Worm (Caenorhabditis elegans) whole organism, L4 larva: Measurements from ENCODE around the gene pqn-8.

Source experiments
- Y48G9A.11 ChIP-seq: fragments of 200-800 bp; sonication (Bioruptor generic); IDR thresholded peaks from 2 replicates; pipeline ENCODE4 v1.3.6; 2022; ENCODE audit warnings: missing genetic modification reagents, missing genetic modification characterization, missing compliant biosample characterization
- Y75B8A.6 ChIP-seq: fragments of 200-800 bp; sonication (Bioruptor generic); IDR thresholded peaks from 2 replicates; pipeline ENCODE4 v1.3.6; 2022; ENCODE audit warnings: missing genetic modification reagents, missing genetic modification characterization, missing compliant biosample characterization
- aha-1 ChIP-seq: fragments of 150-350 bp; peaks from one replicate; lab custom pipeline; 2014; ENCODE audit warnings: missing biosample characterization, missing genetic modification characterization
- aly-2 ChIP-seq: sonication (generic microtip); optimal IDR thresholded peaks from 2 replicates; lab custom pipeline; 2018; ENCODE audit warnings: missing biosample characterization, missing genetic modification characterization
- ama-1 ChIP-seq: fragments of 150-350 bp; optimal IDR thresholded peaks from 2 replicates; lab custom pipeline; 2014; ENCODE audit warnings: inconsistent platforms, mixed read lengths
- arid-1 ChIP-seq: fragments of 200-800 bp; sonication (Bioruptor generic); conservative IDR thresholded peaks from 2 replicates; pipeline ENCODE4 v1.3.6; 2022; ENCODE audit warnings: missing genetic modification reagents, missing genetic modification characterization, missing compliant biosample characterization
- attf-4 ChIP-seq: sonication (generic microtip); optimal IDR thresholded peaks from 3 replicates; lab custom pipeline; 2017; ENCODE audit warnings: missing biosample characterization, missing genetic modification characterization
- ceh-20 ChIP-seq: fragments of 200-800 bp; sonication (Bioruptor generic); IDR thresholded peaks from 2 replicates; pipeline ENCODE4 v1.3.6; 2022; ENCODE audit warnings: missing genetic modification reagents, missing genetic modification characterization, missing compliant biosample characterization
- ceh-28 ChIP-seq: fragments of 150-350 bp; optimal IDR thresholded peaks from 2 replicates; lab custom pipeline; 2014; ENCODE audit warnings: missing biosample characterization, missing genetic modification reagents, missing genetic modification characterization
- ceh-62 ChIP-seq: sonication (generic microtip); optimal IDR thresholded peaks from 2 replicates; lab custom pipeline; 2017; ENCODE audit warnings: missing biosample characterization, missing genetic modification characterization
- cey-2 ChIP-seq: sonication (generic microtip); optimal IDR thresholded peaks from 3 replicates; lab custom pipeline; 2017; ENCODE audit warnings: missing genetic modification characterization, mild to moderate bottlenecking, missing compliant biosample characterization, antibody characterized with exemption, borderline replicate concordance; ENCODE audit not compliant: insufficient read depth
- ctbp-1 ChIP-seq: fragments of 200-800 bp; sonication (Bioruptor generic); IDR thresholded peaks from 2 replicates; pipeline ENCODE4 v1.3.6; 2022; ENCODE audit warnings: missing genetic modification reagents, missing genetic modification characterization, missing compliant biosample characterization
- daf-12 ChIP-seq: fragments of 150-350 bp; optimal IDR thresholded peaks from 2 replicates; lab custom pipeline; 2014; ENCODE audit warnings: missing biosample characterization, missing genetic modification reagents, missing genetic modification characterization
- daf-19 ChIP-seq: fragments of 200-800 bp; sonication (Bioruptor generic); conservative IDR thresholded peaks from 2 replicates; pipeline ENCODE4 v1.3.6; 2022; ENCODE audit warnings: missing genetic modification characterization, missing compliant biosample characterization
- dmd-6 ChIP-seq: fragments of 200-800 bp; sonication (Bioruptor generic); IDR thresholded peaks from 2 replicates; pipeline ENCODE4 v1.3.6; 2022; ENCODE audit warnings: missing genetic modification reagents, missing genetic modification characterization, missing compliant biosample characterization
- dmd-8 ChIP-seq: fragments of 200-800 bp; sonication (Bioruptor generic); IDR thresholded peaks from 2 replicates; pipeline ENCODE4 v1.3.6; 2022; ENCODE audit warnings: missing genetic modification characterization, missing compliant biosample characterization
- dmd-9 ChIP-seq: fragments of 200-800 bp; sonication (Bioruptor generic); IDR thresholded peaks from 2 replicates; pipeline ENCODE4 v1.3.6; 2022; ENCODE audit warnings: missing genetic modification reagents, missing genetic modification characterization, missing compliant biosample characterization
- fkh-10 ChIP-seq: fragments of 150-350 bp; optimal IDR thresholded peaks from 2 replicates; lab custom pipeline; 2014; ENCODE audit warnings: missing biosample characterization, missing genetic modification reagents, missing genetic modification characterization
- hlh-30 ChIP-seq: sonication (generic microtip); optimal IDR thresholded peaks from 2 replicates; lab custom pipeline; 2017; ENCODE audit warnings: antibody characterized with exemption, mild to moderate bottlenecking, missing genetic modification characterization, missing compliant biosample characterization; ENCODE audit not compliant: insufficient read depth
- hmg-1.1 ChIP-seq: fragments of 200-800 bp; sonication (Bioruptor generic); IDR thresholded peaks from 2 replicates; pipeline ENCODE4 v1.3.6; 2022; ENCODE audit warnings: missing genetic modification reagents, missing genetic modification characterization, missing compliant biosample characterization
- lim-7 ChIP-seq: fragments of 200-800 bp; sonication (Bioruptor generic); IDR thresholded peaks from 2 replicates; pipeline ENCODE4 v1.3.6; 2022; ENCODE audit warnings: missing genetic modification characterization, missing compliant biosample characterization
- lir-3 ChIP-seq: sonication (generic microtip); optimal IDR thresholded peaks from 2 replicates; lab custom pipeline; 2016; ENCODE audit warnings: mild to moderate bottlenecking, missing genetic modification characterization, missing compliant biosample characterization
- madf-9 ChIP-seq: fragments of 200-800 bp; sonication (Bioruptor generic); conservative IDR thresholded peaks from 2 replicates; pipeline ENCODE4 v1.3.6; 2022; ENCODE audit warnings: missing genetic modification reagents, missing genetic modification characterization, missing compliant biosample characterization
- mxl-2 ChIP-seq: fragments of 200-800 bp; sonication (Bioruptor generic); conservative IDR thresholded peaks from 2 replicates; pipeline ENCODE4 v1.3.6; 2022; ENCODE audit warnings: missing genetic modification reagents, missing genetic modification characterization, missing compliant biosample characterization
- mxl-3 ChIP-seq: fragments of 200-800 bp; sonication (Bioruptor generic); optimal IDR thresholded peaks from 2 replicates; lab custom pipeline; 2018; ENCODE audit warnings: mild to moderate bottlenecking, missing genetic modification characterization, missing compliant biosample characterization
- nhr-237 ChIP-seq: sonication (generic microtip); optimal IDR thresholded peaks from 2 replicates; lab custom pipeline; 2017; ENCODE audit warnings: missing biosample characterization, missing genetic modification characterization
- nhr-28 ChIP-seq: fragments of 150-350 bp; optimal IDR thresholded peaks from 2 replicates; lab custom pipeline; 2014; ENCODE audit warnings: missing biosample characterization, missing genetic modification characterization
- nhr-76 ChIP-seq: fragments of 150-350 bp; optimal IDR thresholded peaks from 2 replicates; lab custom pipeline; 2014; ENCODE audit warnings: missing biosample characterization, missing genetic modification characterization
- pqm-1 ChIP-seq: sonication (generic microtip); optimal IDR thresholded peaks from 2 replicates; lab custom pipeline; 2017; ENCODE audit warnings: missing biosample characterization, missing genetic modification characterization
- saeg-2 ChIP-seq: fragments of 200-800 bp; sonication (Bioruptor generic); IDR thresholded peaks from 2 replicates; pipeline ENCODE4 v1.3.6; 2022; ENCODE audit warnings: missing genetic modification reagents, missing genetic modification characterization, missing compliant biosample characterization
- sdz-12 ChIP-seq: fragments of 200-800 bp; sonication (Bioruptor generic); optimal IDR thresholded peaks from 2 replicates; lab custom pipeline; 2018; ENCODE audit warnings: mild to moderate bottlenecking, missing genetic modification characterization, missing compliant biosample characterization
- set-16 ChIP-seq: fragments of 200-800 bp; sonication (Bioruptor generic); IDR thresholded peaks from 2 replicates; pipeline ENCODE4 v1.3.6; 2022; ENCODE audit warnings: missing genetic modification reagents, missing genetic modification characterization, missing compliant biosample characterization
- snpc-1.2 ChIP-seq: fragments of 200-800 bp; sonication (Bioruptor generic); IDR thresholded peaks from 2 replicates; pipeline ENCODE4 v1.3.6; 2022; ENCODE audit warnings: missing genetic modification reagents, missing genetic modification characterization, missing compliant biosample characterization
- snpc-4 ChIP-seq: fragments of 150-350 bp; optimal IDR thresholded peaks from 2 replicates; lab custom pipeline; 2014; ENCODE audit warnings: missing biosample characterization, missing genetic modification characterization
- spr-3 ChIP-seq: fragments of 200-800 bp; sonication (Bioruptor generic); optimal IDR thresholded peaks from 2 replicates; lab custom pipeline; 2018; ENCODE audit warnings: mild to moderate bottlenecking, missing genetic modification characterization, missing compliant biosample characterization
- zip-11 ChIP-seq: fragments of 200-800 bp; sonication (Bioruptor generic); IDR thresholded peaks from 2 replicates; pipeline ENCODE4 v1.3.6; 2022; ENCODE audit warnings: missing genetic modification characterization, missing compliant biosample characterization
- ztf-11 ChIP-seq: fragments of 150-350 bp; optimal IDR thresholded peaks from 2 replicates; lab custom pipeline; 2014; ENCODE audit warnings: missing biosample characterization, missing genetic modification characterization
- ztf-7 ChIP-seq: fragments of 150-350 bp; optimal IDR thresholded peaks from 2 replicates; lab custom pipeline; 2014; ENCODE audit warnings: missing biosample characterization, missing genetic modification characterization

Gene pqn-8

DNA sequence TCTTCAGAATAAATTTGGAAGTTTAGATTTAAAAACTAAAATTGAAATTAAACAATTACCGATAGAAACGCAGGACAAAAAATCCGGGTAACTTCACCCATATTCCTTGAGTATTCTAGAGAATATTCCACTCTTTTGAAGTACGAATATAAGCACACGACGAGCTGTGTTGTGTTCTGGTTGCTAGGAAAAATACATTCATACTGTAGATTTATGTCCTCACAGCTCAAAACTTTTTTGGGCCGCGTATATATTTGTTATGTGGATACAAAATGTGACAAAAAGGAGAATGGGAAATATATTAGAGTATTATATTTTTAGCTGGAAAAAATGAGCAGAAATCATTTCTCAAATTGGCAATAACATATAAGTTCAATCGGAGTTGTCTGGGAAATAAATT, 35.4 kb upstream of the pqn-8 start, which contains the start of gene M04D8.5:
M04D8.5 (minus strand) TSS at position 101 of the 400 bp plus-strand sequence.
- TF ChIP-seq dmd-6 (GFP tag; lab: Robert Waterston, UW): no peak
- TF ChIP-seq daf-19: no peak
- TF ChIP-seq dmd-9 (GFP tag; lab: Robert Waterston, UW): no peak
- no peak for TF ChIP-seq nhr-28
- TF ChIP-seq mxl-3: no peak
- TF ChIP-seq ceh-20 (GFP tag; lab: Robert Waterston, UW): no peak

DNA sequence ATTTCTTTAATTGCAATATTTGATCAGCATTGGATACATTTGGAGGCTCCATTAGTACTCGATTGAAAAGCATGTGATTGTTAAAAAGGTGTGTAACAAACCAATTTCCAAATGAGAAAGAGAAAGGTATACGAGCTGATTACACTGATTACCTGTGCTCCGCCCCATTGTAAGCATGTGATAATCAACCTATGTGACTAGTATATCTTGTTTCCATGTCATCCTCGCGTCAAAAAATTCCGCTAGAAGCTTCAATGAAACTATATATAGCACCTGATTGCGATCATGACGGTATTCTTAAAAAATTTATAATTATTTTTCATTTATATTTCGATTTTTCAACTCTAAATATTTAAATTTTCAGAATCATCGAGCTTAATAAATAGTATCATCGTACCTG, 32.8 kb upstream of the pqn-8 start, which contains the start of gene M04D8.4:
M04D8.4 (minus strand) TSS at position 101 of the 400 bp plus-strand sequence.
- TF ChIP-seq sdz-12 (GFP tag; lab: Kevin White, UChicago) (no peak), hmg-1.1 (GFP tag; lab: Robert Waterston, UW) (no peak), pqm-1 (tag; lab: Kevin White, UChicago) (no peak), lim-7 (GFP tag; lab: Robert Waterston, UW) (no peak), attf-4 (tag; lab: Kevin White, UChicago) (no peak), ceh-28 (tag; lab: Kevin White, UChicago) (no peak)

DNA sequence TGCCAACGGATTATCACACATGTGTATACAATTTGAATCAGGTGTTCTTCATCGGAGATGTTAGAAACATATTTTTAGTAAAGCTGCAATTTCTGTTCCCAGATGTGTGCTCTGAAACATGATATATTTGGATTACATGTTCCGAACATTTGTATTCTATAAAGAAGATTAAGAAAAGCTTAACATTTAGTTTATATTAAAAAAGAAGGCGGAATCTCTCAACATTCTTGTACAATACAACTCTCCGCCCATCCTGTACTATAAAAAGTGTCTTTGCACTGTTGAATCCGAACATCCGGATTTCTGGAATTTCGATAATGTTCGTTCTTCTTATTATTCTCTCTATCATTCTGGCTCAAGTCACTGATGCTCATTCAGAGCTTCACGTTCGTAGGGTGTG, 30.2 kb upstream of the pqn-8 start, which contains the start of gene ins-23:
ins-23 (plus strand) TSS at position 301 of the 400 bp plus-strand sequence.
- TF ChIP-seq aha-1 (tag; lab: Kevin White, UChicago) (peak; percentile 58), spr-3 (GFP tag; lab: Kevin White, UChicago) (no peak), ama-1 (lab: Kevin White, UChicago) (no peak), snpc-1.2 (GFP tag; lab: Robert Waterston, UW) (no peak)

DNA sequence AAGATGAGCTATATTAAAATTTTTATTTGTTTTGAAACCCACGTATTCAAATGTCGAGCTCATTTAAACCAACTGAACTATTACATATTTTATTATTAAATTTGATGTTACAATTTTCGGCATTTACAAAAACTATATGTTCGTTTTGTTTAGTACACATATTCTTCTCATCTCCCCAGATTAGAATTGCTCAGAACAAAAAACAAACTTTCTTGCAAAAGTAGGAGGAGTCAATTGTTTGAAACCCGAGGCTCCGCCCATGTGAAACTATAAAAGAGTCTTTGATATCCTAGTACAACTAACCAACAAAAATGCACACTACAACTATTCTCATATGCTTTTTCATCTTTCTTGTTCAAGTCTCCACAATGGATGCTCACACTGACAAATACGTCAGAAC, 28.2 kb upstream of the pqn-8 start, which contains the start of gene ins-22:
ins-22 (plus strand) TSS at position 301 of the 400 bp plus-strand sequence.
- TF ChIP-seq aly-2 (tag; lab: Kevin White, UChicago) (no peak), Y48G9A.11 (no peak), ztf-7 (tag; lab: Kevin White, UChicago) (no peak), fkh-10 (no peak), dmd-9 (GFP tag; lab: Robert Waterston, UW) (no peak), dmd-8 (GFP tag; lab: Robert Waterston, UW) (no peak), ctbp-1 (no peak), lir-3 (tag; lab: Kevin White, UChicago) (no peak), saeg-2 (GFP tag; lab: Robert Waterston, UW) (no peak), hlh-30 (tag; lab: Kevin White, UChicago) (no peak), cey-2 (tag; lab: Kevin White, UChicago) (no peak), daf-12 (tag; lab: Kevin White, UChicago) (no peak), nhr-237 (tag; lab: Kevin White, UChicago) (no peak), zip-11 (GFP tag; lab: Robert Waterston, UW) (no peak)
- TF ChIP-seq, all 104 proteins: peak for 0

DNA sequence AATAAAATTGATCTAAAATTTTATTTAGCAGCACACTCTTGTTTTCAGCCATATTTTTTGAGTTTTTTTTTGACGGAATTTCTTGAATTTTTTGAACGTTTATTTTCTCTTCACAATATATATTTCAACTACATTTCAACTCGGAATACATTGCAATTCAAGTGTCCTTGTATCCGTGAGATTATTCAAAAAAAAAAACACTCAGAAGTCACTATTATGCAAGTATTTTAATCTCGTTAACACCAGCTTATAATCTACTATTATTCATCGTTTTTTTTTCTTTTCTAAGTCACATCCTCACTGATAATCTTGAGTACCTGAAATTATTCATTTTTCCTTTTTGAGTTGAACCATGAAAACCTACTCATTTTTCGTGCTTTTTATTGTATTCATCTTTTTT, 25.7 kb upstream of the pqn-8 start, which contains the start of gene ins-21:
ins-21 (plus strand) TSS at position 301 of the 400 bp plus-strand sequence.
- TF ChIP-seq madf-9 (GFP tag; lab: Robert Waterston, UW) (no peak), ztf-11 (no peak), ctbp-1 (no peak), ceh-62 (no peak), nhr-76 (no peak), arid-1 (GFP tag; lab: Robert Waterston, UW) (no peak), set-16 (GFP tag; lab: Robert Waterston, UW) (no peak), snpc-4 (tag; lab: Kevin White, UChicago) (no peak), Y75B8A.6 (GFP tag; lab: Robert Waterston, UW) (no peak), mxl-2 (GFP tag; lab: Robert Waterston, UW) (no peak)
